Worm (Caenorhabditis elegans) whole organism, mixed stage, embryonic: ENCODE data around the gene ZC168.2.
"Not testable (repeated sequence)": the region's sequence is repeated elsewhere in the genome, so short reads cannot be mapped to it uniquely, and the experiment has no call there.

Source experiments
- bed-3 ChIP-seq: fragments of 200-800 bp; sonication (Bioruptor generic); optimal IDR thresholded peaks from 3 replicates; lab custom pipeline; 2018; ENCODE audit warnings: mild to moderate bottlenecking, missing genetic modification characterization, moderate library complexity, missing compliant biosample characterization
- ceh-39 ChIP-seq: fragments of 150-350 bp; optimal IDR thresholded peaks from 2 replicates; lab custom pipeline; 2014; ENCODE audit warnings: missing biosample characterization, missing genetic modification characterization
- ceh-43 ChIP-seq: fragments of 200-800 bp; sonication (Bioruptor generic); optimal IDR thresholded peaks from 2 replicates; lab custom pipeline; 2018; ENCODE audit warnings: mild to moderate bottlenecking, missing genetic modification characterization, moderate library complexity, missing compliant biosample characterization
- ceh-83 ChIP-seq: fragments of 200-800 bp; sonication (Bioruptor generic); optimal IDR thresholded peaks from 2 replicates; lab custom pipeline; 2018; ENCODE audit warnings: mild to moderate bottlenecking, missing genetic modification characterization, missing compliant biosample characterization
- ces-1 ChIP-seq: fragments of 150-350 bp; optimal IDR thresholded peaks from 2 replicates; lab custom pipeline; 2014; ENCODE audit warnings: missing biosample characterization, missing genetic modification reagents, missing genetic modification characterization
- cnd-1 ChIP-seq: fragments of 200-800 bp; sonication (Bioruptor generic); optimal IDR thresholded peaks from 2 replicates; lab custom pipeline; 2018; ENCODE audit warnings: mild to moderate bottlenecking, missing genetic modification characterization, missing compliant biosample characterization
- drap-1 ChIP-seq: fragments of 200-800 bp; sonication (Bioruptor generic); optimal IDR thresholded peaks from 3 replicates; lab custom pipeline; 2018; ENCODE audit warnings: mild to moderate bottlenecking, missing genetic modification characterization, missing compliant biosample characterization
- elt-1 ChIP-seq: sonication (generic microtip); optimal IDR thresholded peaks from 2 replicates; lab custom pipeline; 2017; ENCODE audit warnings: missing genetic modification characterization, mild to moderate bottlenecking, missing compliant biosample characterization, antibody characterized with exemption, moderate library complexity, borderline replicate concordance; ENCODE audit not compliant: insufficient read depth
- elt-3 ChIP-seq: fragments of 150-350 bp; optimal IDR thresholded peaks from 2 replicates; lab custom pipeline; 2014; ENCODE audit warnings: missing biosample characterization, missing genetic modification characterization
- flh-1 ChIP-seq: fragments of 200-800 bp; sonication (Bioruptor generic); optimal IDR thresholded peaks from 2 replicates; lab custom pipeline; 2018; ENCODE audit warnings: mild to moderate bottlenecking, missing genetic modification characterization, moderate library complexity, missing compliant biosample characterization
- ham-2 ChIP-seq: fragments of 200-800 bp; sonication (Bioruptor generic); optimal IDR thresholded peaks from 2 replicates; lab custom pipeline; 2018; ENCODE audit warnings: mild to moderate bottlenecking, missing genetic modification characterization, missing compliant biosample characterization
- hlh-1 ChIP-seq: fragments of 150-350 bp; optimal IDR thresholded peaks from 2 replicates; lab custom pipeline; 2014; ENCODE audit warnings: missing biosample characterization, missing genetic modification reagents, missing genetic modification characterization
- lin-13 ChIP-seq: fragments of 150-350 bp; optimal IDR thresholded peaks from 2 replicates; lab custom pipeline; 2014; ENCODE audit warnings: missing biosample characterization, missing genetic modification characterization
- lin-32 ChIP-seq: fragments of 200-800 bp; sonication (Bioruptor generic); optimal IDR thresholded peaks from 2 replicates; lab custom pipeline; 2018; ENCODE audit warnings: mild to moderate bottlenecking, missing genetic modification characterization, missing compliant biosample characterization
- lsy-2 ChIP-seq: fragments of 150-350 bp; optimal IDR thresholded peaks from 2 replicates; lab custom pipeline; 2014; ENCODE audit warnings: missing biosample characterization, missing genetic modification characterization
- mab-5 ChIP-seq: fragments of 150-350 bp; optimal IDR thresholded peaks from 2 replicates; lab custom pipeline; 2014; ENCODE audit warnings: missing biosample characterization, missing genetic modification characterization
- mep-1 ChIP-seq: fragments of 150-350 bp; optimal IDR thresholded peaks from 2 replicates; lab custom pipeline; 2017; ENCODE audit warnings: missing biosample characterization, missing genetic modification reagents, missing genetic modification characterization, inconsistent platforms
- mls-2 ChIP-seq: sonication (generic microtip); optimal IDR thresholded peaks from 2 replicates; lab custom pipeline; 2016; ENCODE audit warnings: mild to moderate bottlenecking, missing genetic modification characterization, moderate library complexity, missing compliant biosample characterization
- nhr-12 ChIP-seq: fragments of 150-350 bp; optimal IDR thresholded peaks from 2 replicates; lab custom pipeline; 2014; ENCODE audit warnings: missing biosample characterization, missing genetic modification characterization
- nhr-2 ChIP-seq: fragments of 150-350 bp; optimal IDR thresholded peaks from 2 replicates; lab custom pipeline; 2014; ENCODE audit warnings: missing biosample characterization, missing genetic modification characterization
- nhr-237 ChIP-seq: fragments of 150-350 bp; optimal IDR thresholded peaks from 2 replicates; lab custom pipeline; 2014; ENCODE audit warnings: missing biosample characterization, missing genetic modification characterization
- nhr-28 ChIP-seq: fragments of 150-350 bp; optimal IDR thresholded peaks from 2 replicates; lab custom pipeline; 2014; ENCODE audit warnings: missing biosample characterization, missing genetic modification characterization
- pha-4 ChIP-seq: fragments of 150-350 bp; optimal IDR thresholded peaks from 2 replicates; lab custom pipeline; 2018; ENCODE audit warnings: missing biosample characterization, missing genetic modification reagents, missing genetic modification characterization
- sem-2 ChIP-seq: fragments of 200-800 bp; sonication (Bioruptor generic); optimal IDR thresholded peaks from 2 replicates; lab custom pipeline; 2018; ENCODE audit warnings: mild to moderate bottlenecking, missing genetic modification characterization, missing compliant biosample characterization
- snpc-4 ChIP-seq: fragments of 150-350 bp; optimal IDR thresholded peaks from 2 replicates; lab custom pipeline; 2014; ENCODE audit warnings: missing biosample characterization, missing genetic modification characterization
- sptf-1 ChIP-seq: sonication (generic microtip); optimal IDR thresholded peaks from 2 replicates; lab custom pipeline; 2017; ENCODE audit warnings: mild to moderate bottlenecking, missing genetic modification characterization, moderate library complexity, missing compliant biosample characterization
- tbx-8 ChIP-seq: fragments of 200-800 bp; sonication (Bioruptor generic); optimal IDR thresholded peaks from 2 replicates; lab custom pipeline; 2018; ENCODE audit warnings: mild to moderate bottlenecking, missing genetic modification characterization, moderate library complexity, missing compliant biosample characterization
- unc-120 ChIP-seq: sonication (generic microtip); optimal IDR thresholded peaks from 2 replicates; lab custom pipeline; 2017; ENCODE audit warnings: missing genetic modification characterization, missing compliant biosample characterization; ENCODE audit not compliant: poor library complexity, severe bottlenecking
- unc-39 ChIP-seq: fragments of 150-350 bp; optimal IDR thresholded peaks from 2 replicates; lab custom pipeline; 2014; ENCODE audit warnings: missing biosample characterization, missing genetic modification characterization
- unc-62 ChIP-seq: fragments of 150-350 bp; optimal IDR thresholded peaks from 2 replicates; lab custom pipeline; 2014; ENCODE audit warnings: missing biosample characterization, missing genetic modification reagents, missing genetic modification characterization
- zip-8 ChIP-seq: fragments of 150-350 bp; optimal IDR thresholded peaks from 2 replicates; lab custom pipeline; 2014; ENCODE audit warnings: missing biosample characterization, missing genetic modification characterization
- ztf-11 ChIP-seq: fragments of 150-350 bp; optimal IDR thresholded peaks from 2 replicates; lab custom pipeline; 2014; ENCODE audit warnings: missing biosample characterization, missing genetic modification characterization

ZC168.2 gene

ce11 chrIV:10744475-10744874 is 16.6 kb downstream of the ZC168.2 start, which contains the start of gene T25B9.3:
T25B9.3 (plus strand) TSS chrIV:10744775.
- no peak for TF ChIP-seq ceh-39 (tag; lab: Kevin White, UChicago)
- no peak for TF ChIP-seq cnd-1
- no peak for TF ChIP-seq mab-5 (tag; lab: Kevin White, UChicago)
- no peak for TF ChIP-seq nhr-237
- no peak for TF ChIP-seq bed-3 (GFP tag; lab: Kevin White, UChicago)
- no peak for TF ChIP-seq hlh-1 (tag; lab: Kevin White, UChicago)
- no peak for TF ChIP-seq zip-8 (tag; lab: Kevin White, UChicago)
- no peak for TF ChIP-seq ceh-83 (GFP tag; lab: Kevin White, UChicago)
- TF ChIP-seq, all 35 proteins: peak for 0

ce11 chrIV:10745332-10745731 is 17.5 kb downstream of the ZC168.2 start:
- TF ChIP-seq nhr-2 (tag; lab: Kevin White, UChicago) (peak; percentile 94), mep-1 (tag; lab: Kevin White, UChicago) (no peak)
- TF ChIP-seq, all 35 proteins: peak for 1

DNA sequence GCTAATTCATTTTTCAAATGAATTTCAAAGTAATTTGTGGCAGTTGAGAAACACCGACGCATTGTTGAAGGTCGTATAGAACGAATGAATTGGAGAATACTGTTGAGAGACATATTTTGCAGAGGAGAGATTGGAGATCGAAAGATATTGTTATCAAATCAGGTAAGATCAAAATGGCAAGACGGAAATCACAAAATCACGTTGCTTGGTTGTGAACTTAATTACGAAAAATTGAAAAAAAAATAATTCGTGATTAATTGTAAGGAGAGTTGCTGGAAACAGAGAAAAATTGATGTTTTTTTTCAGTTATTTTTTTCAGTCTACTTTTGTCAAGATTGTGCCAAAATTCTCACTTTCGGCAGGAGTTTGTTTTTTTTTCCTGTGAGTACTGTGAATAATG is 22.2 kb downstream of the ZC168.2 start, which contains the start of gene T25B9.1:
T25B9.1 (minus strand) TSS at position 101 of the 400 bp plus-strand sequence.
- TF ChIP-seq ces-1 (GFP tag; lab: Kevin White, UChicago) (no peak), mep-1 (tag; lab: Kevin White, UChicago) (no peak), nhr-2 (tag; lab: Kevin White, UChicago) (no peak), lin-13 (tag; lab: Kevin White, UChicago) (no peak), ham-2 (no peak), nhr-28 (tag; lab: Kevin White, UChicago) (no peak), unc-62 (GFP tag; lab: Kevin White, UChicago) (no peak), mab-5 (tag; lab: Kevin White, UChicago) (no peak), hlh-1 (tag; lab: Kevin White, UChicago) (no peak), snpc-4 (tag; lab: Kevin White, UChicago) (no peak), mls-2 (tag; lab: Kevin White, UChicago) (no peak), sptf-1 (tag; lab: Kevin White, UChicago) (no peak), pha-4 (no peak), ceh-43 (GFP tag; lab: Kevin White, UChicago) (no peak), ceh-83 (GFP tag; lab: Kevin White, UChicago) (no peak), tbx-8 (GFP tag; lab: Kevin White, UChicago) (no peak), lsy-2 (tag; lab: Kevin White, UChicago) (no peak), cnd-1 (no peak), bed-3 (GFP tag; lab: Kevin White, UChicago) (no peak), lin-32 (no peak)

ce11 chrIV:10751740-10752139 is 23.9 kb downstream of the ZC168.2 start, which contains the start of gene T25B9.2:
T25B9.2 (minus strand) TSS chrIV:10751840.
- TF ChIP-seq snpc-4 (tag; lab: Kevin White, UChicago); ztf-11; ceh-83 (GFP tag; lab: Kevin White, UChicago): not testable (repeated sequence)

DNA sequence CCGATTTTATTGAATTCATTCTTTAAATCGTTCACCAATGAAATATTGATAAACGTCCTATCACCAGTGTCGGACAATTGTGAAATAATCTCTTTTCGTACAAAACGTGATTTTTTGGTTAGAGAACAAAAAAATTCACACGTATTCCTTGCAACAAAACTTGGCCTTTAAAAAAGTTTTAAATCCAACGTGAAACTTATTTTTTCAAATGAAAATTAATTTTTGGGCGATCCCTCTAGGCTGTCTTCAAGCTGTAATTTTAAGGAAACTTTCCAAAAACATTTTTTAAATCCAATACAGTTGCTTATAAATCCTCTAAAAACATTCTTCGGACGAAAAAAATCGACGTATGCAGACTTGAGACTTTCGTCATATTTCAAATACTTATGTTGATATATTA is 26.9 kb downstream of the ZC168.2 start, which contains the start of gene T25B9.5:
T25B9.5 (minus strand) TSS at position 101 of the 400 bp plus-strand sequence.
- TF ChIP-seq ceh-39 (tag; lab: Kevin White, UChicago) (no peak), sem-2 (GFP tag; lab: Kevin White, UChicago) (no peak), nhr-2 (tag; lab: Kevin White, UChicago) (no peak), mls-2 (tag; lab: Kevin White, UChicago) (no peak), flh-1 (GFP tag; lab: Kevin White, UChicago) (no peak), nhr-237 (no peak), snpc-4 (tag; lab: Kevin White, UChicago) (no peak), lin-13 (tag; lab: Kevin White, UChicago) (no peak), mep-1 (tag; lab: Kevin White, UChicago) (no peak), bed-3 (GFP tag; lab: Kevin White, UChicago) (no peak), pha-4 (no peak), mab-5 (tag; lab: Kevin White, UChicago) (no peak), hlh-1 (tag; lab: Kevin White, UChicago) (no peak), nhr-12 (tag; lab: Kevin White, UChicago) (no peak)

- TF ChIP-seq zip-8 (tag; lab: Kevin White, UChicago) (no peak), elt-3 (tag; lab: Kevin White, UChicago) (no peak), unc-120 (no peak), unc-62 (GFP tag; lab: Kevin White, UChicago) (no peak), ham-2 (no peak), ceh-83 (GFP tag; lab: Kevin White, UChicago) (no peak), tbx-8 (GFP tag; lab: Kevin White, UChicago) (no peak), drap-1 (GFP tag; lab: Kevin White, UChicago) (no peak), ceh-39 (tag; lab: Kevin White, UChicago) (no peak), bed-3 (GFP tag; lab: Kevin White, UChicago) (no peak), elt-1 (tag; lab: Kevin White, UChicago) (no peak), pha-4 (no peak), unc-39 (tag; lab: Kevin White, UChicago) (no peak), sem-2 (GFP tag; lab: Kevin White, UChicago) (no peak)
- TF ChIP-seq, all 35 proteins: peak for 0
Measured at ce11 chrIV:10757616-10758193, 29.9 kb downstream of the ZC168.2 start, which contains the start of the genes T25B9.4 and T25B9.6. T25B9.4 (minus strand) TSS chrIV:10757716. T25B9.6 (plus strand) TSS chrIV:10758143.
